Fruit fly (Drosophila melanogaster) whole organism, embryonic: Measurements from ENCODE around the gene CG17107.

ENCODE experiments used
- Bteb2 ChIP-seq: fragments of 200-800 bp; sonication (Bioruptor generic); optimal IDR thresholded peaks from 2 replicates; lab custom pipeline; 2016; ENCODE audit warnings: missing biosample characterization, missing genetic modification characterization
- CG10959 ChIP-seq: fragments of 200-800 bp; sonication (Bioruptor generic); IDR thresholded peaks from 2 replicates; pipeline ENCODE4 v1.3.6; 2022; ENCODE audit warnings: missing biosample characterization, missing genetic modification characterization
- CG12071 ChIP-seq: fragments of 200-800 bp; sonication (Bioruptor generic); optimal IDR thresholded peaks from 3 replicates; lab custom pipeline; 2018; ENCODE audit warnings: missing biosample characterization, mild to moderate bottlenecking, missing genetic modification characterization
- CG12219 ChIP-seq: fragments of 200-800 bp; sonication (Bioruptor generic); optimal IDR thresholded peaks from 3 replicates; lab custom pipeline; 2018; ENCODE audit warnings: missing biosample characterization, mild to moderate bottlenecking, missing genetic modification characterization
- CG1233 ChIP-seq: fragments of 200-800 bp; sonication (Bioruptor generic); optimal IDR thresholded peaks from 4 replicates; lab custom pipeline; 2018; ENCODE audit warnings: missing biosample characterization, mild to moderate bottlenecking, missing genetic modification characterization
- CG13123 ChIP-seq: fragments of 200-800 bp; sonication (Bioruptor generic); optimal IDR thresholded peaks from 2 replicates; lab custom pipeline; 2016; ENCODE audit warnings: missing biosample characterization, missing genetic modification characterization
- CG13624 ChIP-seq: fragments of 200-800 bp; sonication (Bioruptor generic); optimal IDR thresholded peaks from 2 replicates; lab custom pipeline; 2016; ENCODE audit warnings: missing biosample characterization, missing genetic modification characterization
- CG14014 ChIP-seq: fragments of 200-800 bp; sonication (Bioruptor generic); IDR thresholded peaks from 2 replicates; pipeline ENCODE4 v1.3.6; 2022; ENCODE audit warnings: missing biosample characterization, missing genetic modification characterization
- CG17328 ChIP-seq: fragments of 200-800 bp; sonication (Bioruptor generic); IDR thresholded peaks from 2 replicates; pipeline ENCODE4 v1.3.6; 2022; ENCODE audit warnings: missing biosample characterization, missing genetic modification characterization
- CG17829 ChIP-seq: fragments of 200-800 bp; optimal IDR thresholded peaks from 2 replicates; lab custom pipeline; 2019; ENCODE audit warnings: missing biosample characterization, mild to moderate bottlenecking, missing genetic modification characterization, moderate library complexity
- CG2120 ChIP-seq: fragments of 200-800 bp; sonication (Bioruptor generic); optimal IDR thresholded peaks from 3 replicates; lab custom pipeline; 2016; ENCODE audit warnings: missing biosample characterization, missing genetic modification characterization
- CG2712 ChIP-seq: fragments of 200-800 bp; optimal IDR thresholded peaks from 3 replicates; lab custom pipeline; 2019; ENCODE audit warnings: missing biosample characterization, mild to moderate bottlenecking, missing genetic modification characterization, moderate library complexity
- CG32772 ChIP-seq: fragments of 200-800 bp; sonication (Bioruptor generic); IDR thresholded peaks from 2 replicates; pipeline ENCODE4 v1.3.6; 2022; ENCODE audit warnings: missing biosample characterization, missing genetic modification characterization
- CG3838 ChIP-seq: fragments of 200-800 bp; sonication (Bioruptor generic); optimal IDR thresholded peaks from 3 replicates; lab custom pipeline; 2016; ENCODE audit warnings: missing biosample characterization, missing genetic modification characterization
- CG42726 ChIP-seq: fragments of 200-800 bp; sonication (Bioruptor generic); IDR thresholded peaks from 2 replicates; pipeline ENCODE4 v1.3.6; 2022; ENCODE audit warnings: missing biosample characterization, missing genetic modification characterization; ENCODE audit not compliant: partially characterized antibody
- CG6854 ChIP-seq: fragments of 200-800 bp; sonication (Bioruptor generic); optimal IDR thresholded peaks from 3 replicates; lab custom pipeline; 2017; ENCODE audit warnings: missing biosample characterization, mild to moderate bottlenecking, missing genetic modification characterization
- CG7556 ChIP-seq: fragments of 200-800 bp; sonication (Bioruptor generic); optimal IDR thresholded peaks from 2 replicates; lab custom pipeline; 2017; ENCODE audit warnings: missing biosample characterization, mild to moderate bottlenecking, missing genetic modification characterization
- CG7928 ChIP-seq: fragments of 200-800 bp; sonication (Bioruptor generic); optimal IDR thresholded peaks from 2 replicates; lab custom pipeline; 2017; ENCODE audit warnings: missing biosample characterization, mild to moderate bottlenecking, missing genetic modification characterization
- Dfd ChIP-seq, 2 experiments: fragments of >200 bp; optimal IDR thresholded peaks; 2 replicates each; lab custom pipeline; 2017; ENCODE audit warnings: missing biosample characterization in 2 of 2, missing genetic modification characterization in 2 of 2
- E2f1 ChIP-seq: fragments of 200-800 bp; sonication (Bioruptor generic); IDR thresholded peaks from 2 replicates; pipeline ENCODE4 v1.3.6; 2022; ENCODE audit warnings: missing biosample characterization, missing genetic modification characterization
- ERR ChIP-seq: fragments of 200-800 bp; sonication (Bioruptor generic); optimal IDR thresholded peaks from 2 replicates; lab custom pipeline; 2016; ENCODE audit warnings: missing biosample characterization, missing genetic modification characterization
- Ets65A ChIP-seq: fragments of 200-800 bp; sonication (Bioruptor generic); peaks from one replicate; lab custom pipeline; 2016; ENCODE audit warnings: missing biosample characterization, missing genetic modification characterization
- Fer3 ChIP-seq: fragments of 200-800 bp; sonication (Bioruptor generic); optimal IDR thresholded peaks from 2 replicates; lab custom pipeline; 2018; ENCODE audit warnings: missing biosample characterization, mild to moderate bottlenecking, missing genetic modification characterization, moderate library complexity
- Gug ChIP-seq: fragments of 200-800 bp; sonication (Bioruptor generic); IDR thresholded peaks from 4 replicates; pipeline ENCODE4 v1.3.6; 2022; ENCODE audit warnings: missing biosample characterization, missing genetic modification characterization
- H2.0 ChIP-seq: fragments of 200-800 bp; sonication (Bioruptor generic); IDR thresholded peaks from 2 replicates; pipeline ENCODE4 v1.3.6; 2022; ENCODE audit warnings: missing biosample characterization, missing genetic modification characterization
- Jarid2 ChIP-seq: fragments of 200-800 bp; sonication (Bioruptor generic); optimal IDR thresholded peaks from 3 replicates; lab custom pipeline; 2017; ENCODE audit warnings: mild to moderate bottlenecking, missing biosample characterization, missing genetic modification reagents, missing genetic modification characterization
- MTF-1 ChIP-seq: fragments of 200-800 bp; sonication (Bioruptor generic); optimal IDR thresholded peaks from 2 replicates; lab custom pipeline; 2018; ENCODE audit warnings: missing biosample characterization, mild to moderate bottlenecking, missing genetic modification characterization, borderline replicate concordance
- Scr ChIP-seq: fragments of 200-800 bp; sonication (Bioruptor generic); IDR thresholded peaks from 2 replicates; pipeline ENCODE4 v1.3.6; 2022; ENCODE audit warnings: missing biosample characterization, missing genetic modification characterization; ENCODE audit not compliant: partially characterized antibody
- Sry-δ ChIP-seq: fragments of 200-800 bp; sonication (Bioruptor generic); optimal IDR thresholded peaks from 2 replicates; lab custom pipeline; 2016; ENCODE audit warnings: missing biosample characterization, missing genetic modification characterization
- TFAM ChIP-seq: fragments of 200-800 bp; sonication (Bioruptor generic); optimal IDR thresholded peaks from 2 replicates; lab custom pipeline; 2017; ENCODE audit warnings: missing biosample characterization, missing genetic modification characterization, inconsistent platforms
- az2 ChIP-seq: fragments of 200-800 bp; sonication (Bioruptor generic); optimal IDR thresholded peaks from 3 replicates; lab custom pipeline; 2016; ENCODE audit warnings: missing biosample characterization, missing genetic modification characterization
- bcd ChIP-seq: fragments of 200-800 bp; sonication (Bioruptor generic); optimal IDR thresholded peaks from 2 replicates; lab custom pipeline; 2017; ENCODE audit warnings: missing biosample characterization, mild to moderate bottlenecking, missing genetic modification characterization
- btn ChIP-seq: fragments of 200-800 bp; sonication (Bioruptor generic); optimal IDR thresholded peaks from 2 replicates; lab custom pipeline; 2016; ENCODE audit warnings: missing biosample characterization, missing genetic modification characterization
- cg ChIP-seq: fragments of 200-800 bp; sonication (Bioruptor generic); optimal IDR thresholded peaks from 3 replicates; lab custom pipeline; 2019; ENCODE audit warnings: missing biosample characterization, mild to moderate bottlenecking, missing genetic modification characterization, moderate library complexity
- crc ChIP-seq: fragments of 200-800 bp; sonication (Bioruptor generic); optimal IDR thresholded peaks from 2 replicates; lab custom pipeline; 2016; ENCODE audit warnings: missing biosample characterization, missing genetic modification characterization
- crol ChIP-seq: fragments of 200-800 bp; sonication (Bioruptor generic); IDR thresholded peaks from 2 replicates; pipeline ENCODE4 v1.3.6; 2022; ENCODE audit warnings: missing biosample characterization, missing genetic modification characterization
- crp ChIP-seq, 2 experiments: fragments of 200-800 bp; sonication (Bioruptor generic); optimal IDR thresholded peaks; 2 replicates in 1 of 2; 3 replicates in 1 of 2; lab custom pipeline; 2017; ENCODE audit warnings: missing biosample characterization in 2 of 2, missing genetic modification characterization in 2 of 2, mild to moderate bottlenecking in 1 of 2, moderate library complexity in 1 of 2
- da ChIP-seq: fragments of 200-800 bp; sonication (Bioruptor generic); optimal IDR thresholded peaks from 2 replicates; lab custom pipeline; 2016; ENCODE audit warnings: missing biosample characterization, missing genetic modification characterization
- emc ChIP-seq: fragments of 200-800 bp; sonication (Bioruptor generic); optimal IDR thresholded peaks from 2 replicates; lab custom pipeline; 2016; ENCODE audit warnings: missing biosample characterization, missing genetic modification characterization
- ems ChIP-seq: fragments of 200-800 bp; sonication (Bioruptor generic); optimal IDR thresholded peaks from 3 replicates; lab custom pipeline; 2016; ENCODE audit warnings: missing biosample characterization, missing genetic modification characterization
- gsb-n ChIP-seq: fragments of 200-800 bp; sonication (Bioruptor generic); optimal IDR thresholded peaks from 3 replicates; lab custom pipeline; 2018; ENCODE audit warnings: missing biosample characterization, mild to moderate bottlenecking, missing genetic modification characterization
- hth ChIP-seq: fragments of >200 bp; optimal IDR thresholded peaks from 2 replicates; lab custom pipeline; 2017; ENCODE audit warnings: inconsistent platforms
- kah ChIP-seq: fragments of 200-800 bp; sonication (Bioruptor generic); optimal IDR thresholded peaks from 2 replicates; lab custom pipeline; 2018; ENCODE audit warnings: missing biosample characterization, mild to moderate bottlenecking, missing genetic modification characterization
- lmd ChIP-seq: fragments of 200-800 bp; sonication (Bioruptor generic); IDR thresholded peaks from 2 replicates; pipeline ENCODE4 v1.3.6; 2022; ENCODE audit warnings: missing biosample characterization, missing genetic modification characterization
- lola ChIP-seq, 3 experiments: fragments of >200 bp in 2 of 3; fragments of 200-800 bp in 1 of 3; sonication (Bioruptor generic) in 1 of 3; optimal IDR thresholded peaks; 2 replicates each; lab custom pipeline; 2017 to 2019; ENCODE audit warnings: missing biosample characterization in 3 of 3, missing genetic modification characterization in 3 of 3, mild to moderate bottlenecking in 1 of 3, moderate library complexity in 1 of 3
- peb ChIP-seq: fragments of 200-800 bp; sonication (Bioruptor generic); IDR thresholded peaks from 2 replicates; pipeline ENCODE4 v1.3.6; 2022; ENCODE audit warnings: missing biosample characterization, missing genetic modification characterization
- pfk ChIP-seq: fragments of 200-800 bp; sonication (Bioruptor generic); optimal IDR thresholded peaks from 2 replicates; lab custom pipeline; 2018; ENCODE audit warnings: missing biosample characterization, mild to moderate bottlenecking, missing genetic modification characterization, moderate library complexity
- row ChIP-seq: fragments of 200-800 bp; sonication (Bioruptor generic); IDR thresholded peaks from 3 replicates; pipeline ENCODE4 v1.3.6; 2022; ENCODE audit warnings: missing biosample characterization, missing genetic modification characterization
- seq ChIP-seq: fragments of 200-800 bp; sonication (Bioruptor generic); IDR thresholded peaks from 2 replicates; pipeline ENCODE4 v1.3.6; 2022; ENCODE audit warnings: missing biosample characterization, missing genetic modification characterization
- tgo ChIP-seq: fragments of 200-800 bp; sonication (Bioruptor generic); IDR thresholded peaks from 3 replicates; pipeline ENCODE4 v1.3.6; 2022; ENCODE audit warnings: missing biosample characterization, missing genetic modification characterization
- vfl ChIP-seq: fragments of 200-800 bp; sonication (Bioruptor generic); optimal IDR thresholded peaks from 2 replicates; lab custom pipeline; 2016; ENCODE audit warnings: missing biosample characterization, missing genetic modification characterization
- vvl ChIP-seq: fragments of 200-800 bp; sonication (Bioruptor generic); IDR thresholded peaks from 2 replicates; pipeline ENCODE4 v1.3.6; 2022; ENCODE audit warnings: missing biosample characterization, missing genetic modification characterization

CG17107 gene

dm6 chr2L:10665603-10666002 is 16.1 kb upstream of the CG17107 start (continued):
- TF ChIP-seq CG17829 (tag; lab: Kevin White, UChicago) (no peak), CG14014 (GFP tag; lab: Robert Waterston, UW) (peak; percentile 91), CG13624 (GFP tag; lab: Kevin White, UChicago) (peak; percentile 79), Dfd (GFP tag; optimal IDR thresholded peaks at IDR 0.05; lab: Kevin White, UChicago) (no peak), ERR (peak; percentile 66), Gug (peak; percentile 82), row (GFP tag; lab: Robert Waterston, UW) (peak; percentile 90), hth (lab: Kevin White, UChicago) (no peak), crc (GFP tag; lab: Kevin White, UChicago) (peak; percentile 71), da (no peak), vvl (peak; percentile 92), Jarid2 (GFP tag; lab: Kevin White, UChicago) (peak; percentile 21), crol (GFP tag; lab: Robert Waterston, UW) (no peak), TFAM (GFP tag; lab: Kevin White, UChicago) (no peak), CG1233 (GFP tag; lab: Kevin White, UChicago) (peak; percentile 60), Bteb2 (peak; percentile 72), peb (GFP tag; lab: Robert Waterston, UW) (peak; percentile 58; the same call in 1 of the 2 replicates), CG2120 (GFP tag; lab: Kevin White, UChicago) (peak; percentile 80), CG7928 (GFP tag; lab: Kevin White, UChicago) (no peak), Sry-δ (GFP tag; lab: Kevin White, UChicago) (peak; percentile 38), H2.0 (GFP tag; lab: Robert Waterston, UW) (peak; percentile 90), Scr (no peak), bcd (GFP tag; lab: Kevin White, UChicago) (peak; percentile 77), Fer3 (tag; lab: Kevin White, UChicago) (peak; percentile 77), CG2712 (tag; lab: Kevin White, UChicago) (peak; percentile 79), ems (GFP tag; lab: Kevin White, UChicago) (peak; percentile 53), emc (GFP tag; lab: Kevin White, UChicago) (peak; percentile 49), CG10959 (peak; percentile 63), seq (GFP tag; lab: Robert Waterston, UW) (peak; percentile 87), CG42726 (no peak), CG13123 (GFP tag; lab: Kevin White, UChicago) (peak; percentile 25), cg (GFP tag; lab: Kevin White, UChicago) (no peak), lmd (peak; percentile 90), btn (GFP tag; lab: Kevin White, UChicago) (peak; percentile 14), pfk (no peak), CG32772 (GFP tag; lab: Robert Waterston, UW) (peak; percentile 82), tgo (peak; percentile 90), CG7556 (GFP tag; lab: Kevin White, UChicago) (peak; percentile 55), kah (GFP tag; lab: Kevin White, UChicago) (peak; percentile 33), crp (GFP tag; optimal IDR thresholded peaks at IDR 0.05; lab: Kevin White, UChicago) (peak in 1 of 2 experiments; percentile 17), MTF-1 (GFP tag; lab: Kevin White, UChicago) (peak; percentile 7), E2f1 (GFP tag; lab: Robert Waterston, UW) (peak; percentile 87), gsb-n (peak; percentile 32), lola (GFP tag; optimal IDR thresholded peaks at IDR 0.05; lab: Kevin White, UChicago) (no peak), vfl (no peak), az2 (peak; percentile 76), CG3838 (GFP tag; lab: Kevin White, UChicago) (peak; percentile 64), CG12219 (GFP tag; lab: Kevin White, UChicago) (peak; percentile 78), CG6854 (no peak), CG17328 (GFP tag; lab: Robert Waterston, UW) (peak; percentile 75), CG12071 (GFP tag; lab: Kevin White, UChicago) (peak; percentile 81), Ets65A (GFP tag; lab: Kevin White, UChicago) (peak; percentile 94)
